Fruit fly (Drosophila melanogaster) whole organism, pupa: ENCODE data around the gene CG11726.
A peak's percentile ranks its signal among the peaks of the same experiment; 100 is the strongest.

Experiments used
- CG10348 ChIP-seq: fragments of 200-800 bp; sonication (Bioruptor generic); IDR thresholded peaks from 2 replicates; pipeline ENCODE4 v1.3.6; 2022; ENCODE audit warnings: missing biosample characterization, missing genetic modification characterization
- CG12605 ChIP-seq: fragments of 200-800 bp; sonication (Bioruptor generic); IDR thresholded peaks from 2 replicates; pipeline ENCODE4 v1.3.6; 2022; ENCODE audit warnings: missing biosample characterization, missing genetic modification characterization
- CG13204 ChIP-seq: fragments of 200-800 bp; sonication (Bioruptor generic); optimal IDR thresholded peaks from 2 replicates; lab custom pipeline; 2018; ENCODE audit warnings: missing biosample characterization, mild to moderate bottlenecking, missing genetic modification characterization, moderate library complexity
- CG14655 ChIP-seq: fragments of 200-800 bp; sonication (Bioruptor generic); optimal IDR thresholded peaks from 3 replicates; lab custom pipeline; 2017; ENCODE audit warnings: mild to moderate bottlenecking, missing biosample characterization, missing genetic modification reagents, missing genetic modification characterization
- CG15710 ChIP-seq: fragments of 200-800 bp; sonication (Bioruptor generic); optimal IDR thresholded peaks from 2 replicates; lab custom pipeline; 2018; ENCODE audit warnings: missing biosample characterization, mild to moderate bottlenecking, missing genetic modification characterization, moderate library complexity
- CG17806 ChIP-seq: fragments of 200-800 bp; sonication (Bioruptor generic); optimal IDR thresholded peaks from 2 replicates; lab custom pipeline; 2018; ENCODE audit warnings: missing biosample characterization, mild to moderate bottlenecking, missing genetic modification characterization, moderate library complexity
- CG32121 ChIP-seq: fragments of 200-800 bp; sonication (Bioruptor generic); IDR thresholded peaks from 2 replicates; pipeline ENCODE4 v1.3.6; 2022; ENCODE audit warnings: missing biosample characterization, missing genetic modification characterization
- CG34367 ChIP-seq: fragments of 200-800 bp; sonication (Bioruptor generic); optimal IDR thresholded peaks from 2 replicates; lab custom pipeline; 2018; ENCODE audit warnings: missing biosample characterization, mild to moderate bottlenecking, missing genetic modification characterization
- CG4496 ChIP-seq: fragments of 200-800 bp; sonication (Bioruptor generic); IDR thresholded peaks from 3 replicates; pipeline ENCODE4 v1.3.6; 2022; ENCODE audit warnings: missing biosample characterization, missing genetic modification characterization
- CG8159 ChIP-seq: fragments of 200-800 bp; sonication (Bioruptor generic); optimal IDR thresholded peaks from 3 replicates; lab custom pipeline; 2018; ENCODE audit warnings: missing biosample characterization, mild to moderate bottlenecking, missing genetic modification characterization, moderate library complexity
- CG8301 ChIP-seq: fragments of 200-800 bp; sonication (Bioruptor generic); optimal IDR thresholded peaks from 2 replicates; lab custom pipeline; 2018; ENCODE audit warnings: missing biosample characterization, mild to moderate bottlenecking, missing genetic modification characterization
- CG9948 ChIP-seq: fragments of 200-800 bp; sonication (Bioruptor generic); optimal IDR thresholded peaks from 2 replicates; lab custom pipeline; 2018; ENCODE audit warnings: missing biosample characterization, mild to moderate bottlenecking, missing genetic modification characterization, moderate library complexity
- D1 ChIP-seq: fragments of 200-800 bp; sonication (Bioruptor generic); optimal IDR thresholded peaks from 2 replicates; lab custom pipeline; 2018; ENCODE audit warnings: missing biosample characterization, mild to moderate bottlenecking, missing genetic modification characterization, moderate library complexity
- EcR ChIP-seq: fragments of 200-800 bp; sonication (Bioruptor generic); optimal IDR thresholded peaks from 3 replicates; lab custom pipeline; 2019; ENCODE audit warnings: missing biosample characterization, missing genetic modification characterization, mild to moderate bottlenecking, moderate library complexity, missing genetic modification reagents
- Ets98B ChIP-seq: fragments of 200-800 bp; sonication (Bioruptor generic); IDR thresholded peaks from 2 replicates; pipeline ENCODE4 v1.3.6; 2022; ENCODE audit warnings: missing biosample characterization, missing genetic modification characterization
- Pif1A ChIP-seq: fragments of 200-800 bp; sonication (Bioruptor generic); optimal IDR thresholded peaks from 3 replicates; lab custom pipeline; 2016; ENCODE audit warnings: missing biosample characterization, missing genetic modification characterization
- Pif1B ChIP-seq: fragments of 200-800 bp; sonication (Bioruptor generic); optimal IDR thresholded peaks from 3 replicates; lab custom pipeline; 2016; ENCODE audit warnings: missing biosample characterization, missing genetic modification characterization
- Snoo ChIP-seq: fragments of 200-800 bp; sonication (Bioruptor generic); optimal IDR thresholded peaks from 3 replicates; lab custom pipeline; 2017; ENCODE audit warnings: missing biosample characterization, mild to moderate bottlenecking, missing genetic modification characterization, inconsistent platforms
- fd96Ca ChIP-seq: fragments of 200-800 bp; sonication (Bioruptor generic); IDR thresholded peaks from 3 replicates; pipeline ENCODE4 v1.3.6; 2022; ENCODE audit warnings: missing biosample characterization, missing genetic modification characterization
- gl ChIP-seq: fragments of 200-800 bp; sonication (Bioruptor generic); optimal IDR thresholded peaks from 2 replicates; lab custom pipeline; 2018; ENCODE audit warnings: missing biosample characterization, mild to moderate bottlenecking, missing genetic modification characterization
- rn ChIP-seq: fragments of 200-800 bp; sonication (Bioruptor generic); IDR thresholded peaks from 2 replicates; pipeline ENCODE4 v1.3.6; 2022; ENCODE audit warnings: missing biosample characterization, missing genetic modification characterization

The CG11726 gene

dm6 chr3L:11380439-11380783, 14.1 kb upstream of the CG11726 start:
- TF ChIP-seq CG32121 (GFP tag; lab: Robert Waterston, UW) (peak; percentile 2; the same call in 1 of the 2 replicates), Ets98B (no peak)

- TF ChIP-seq EcR (GFP tag; lab: Kevin White, UChicago), result peak; percentile 25
- TF ChIP-seq CG4496 (GFP tag; lab: Robert Waterston, UW), result 0 out of 3 replicates have a peak, but pooled peaks have one; percentile 15
- TF ChIP-seq CG8159 (tag; lab: Kevin White, UChicago), result peak; percentile 31
- TF ChIP-seq CG15710 (tag; lab: Kevin White, UChicago), result peak; percentile 35
- TF ChIP-seq fd96Ca (GFP tag; lab: Robert Waterston, UW), result 0 out of 3 replicates have a peak, but pooled peaks have one; percentile 23
- TF ChIP-seq CG8301, result no peak
- no peak for TF ChIP-seq Ets98B
- TF ChIP-seq CG12605, result no peak
- TF ChIP-seq CG34367 (tag; lab: Kevin White, UChicago), result no peak
- peak; percentile 51 for TF ChIP-seq CG13204
Measured at dm6 chr3L:11381126-11381940, 13.2 kb upstream of the CG11726 start.

- TF ChIP-seq Snoo (tag; lab: Kevin White, UChicago) (peak; percentile 16), CG4496 (GFP tag; lab: Robert Waterston, UW) (no peak), Pif1A (GFP tag; lab: Kevin White, UChicago) (no peak), CG34367 (tag; lab: Kevin White, UChicago) (no peak), Pif1B (no peak), EcR (GFP tag; lab: Kevin White, UChicago) (peak; percentile 69), CG9948 (peak; percentile 45), CG32121 (GFP tag; lab: Robert Waterston, UW) (no peak), gl (tag; lab: Kevin White, UChicago) (no peak), CG12605 (no peak), CG17806 (tag; lab: Kevin White, UChicago) (peak; percentile 55), rn (0 out of 2 replicates have a peak, but pooled peaks have one; percentile 13), CG10348 (no peak), CG13204 (peak; percentile 54), CG8301 (no peak), CG14655 (no peak), CG8159 (tag; lab: Kevin White, UChicago) (peak; percentile 26), fd96Ca (GFP tag; lab: Robert Waterston, UW) (no peak), Ets98B (no peak), CG15710 (tag; lab: Kevin White, UChicago) (peak; percentile 1), D1 (tag; lab: Kevin White, UChicago) (peak; percentile 23)
Measured at dm6 chr3L:11381941-11382747, 12.3 kb upstream of the CG11726 start.

dm6 chr3L:11382748-11383424, 11.6 kb upstream of the CG11726 start:
- TF ChIP-seq CG8159 (tag; lab: Kevin White, UChicago) (peak; percentile 83), Pif1B (peak; percentile 15), CG14655 (no peak), CG34367 (tag; lab: Kevin White, UChicago) (peak; percentile 63), Pif1A (GFP tag; lab: Kevin White, UChicago) (peak; percentile 2), CG17806 (tag; lab: Kevin White, UChicago) (peak; percentile 21), EcR (GFP tag; lab: Kevin White, UChicago) (no peak), CG32121 (GFP tag; lab: Robert Waterston, UW) (no peak), CG15710 (tag; lab: Kevin White, UChicago) (peak; percentile 72)

- TF ChIP-seq gl (tag; lab: Kevin White, UChicago), result no peak
- TF ChIP-seq CG15710 (tag; lab: Kevin White, UChicago), result no peak
- TF ChIP-seq Ets98B, result no peak
- no peak for TF ChIP-seq CG8159 (tag; lab: Kevin White, UChicago)
- TF ChIP-seq Pif1A (GFP tag; lab: Kevin White, UChicago), result no peak
- TF ChIP-seq CG4496 (GFP tag; lab: Robert Waterston, UW), result 0 out of 3 replicates have a peak, but pooled peaks have one; percentile 37
- TF ChIP-seq CG13204, result peak; percentile 7
- TF ChIP-seq CG32121 (GFP tag; lab: Robert Waterston, UW), result no peak
- TF ChIP-seq CG34367 (tag; lab: Kevin White, UChicago), result no peak
- TF ChIP-seq CG9948, result no peak
- TF ChIP-seq EcR (GFP tag; lab: Kevin White, UChicago), result peak; percentile 73
- TF ChIP-seq CG14655, result no peak
Measured at dm6 chr3L:11384225-11384624, 10.3 kb upstream of the CG11726 start.
